Worm (Caenorhabditis elegans) whole organism, midembryonic: ENCODE results near the gene T08G3.6.

ENCODE experiments used
- T22C8.4 ChIP-seq: fragments of 200-800 bp; sonication (Bioruptor generic); IDR thresholded peaks from 2 replicates; pipeline ENCODE4 v1.3.6; 2022; ENCODE audit warnings: missing genetic modification characterization, missing compliant biosample characterization
- cog-1 ChIP-seq: sonication (generic microtip); optimal IDR thresholded peaks from 2 replicates; lab custom pipeline; 2016; ENCODE audit warnings: missing genetic modification characterization, missing compliant biosample characterization
- flt-1 ChIP-seq: fragments of 200-800 bp; sonication (Bioruptor generic); IDR thresholded peaks from 2 replicates; pipeline ENCODE4 v1.3.6; 2022; ENCODE audit warnings: missing genetic modification characterization, missing compliant biosample characterization
- klf-2 ChIP-seq: fragments of 200-800 bp; sonication (Bioruptor generic); conservative IDR thresholded peaks from 2 replicates; pipeline ENCODE4 v1.3.6; 2022; ENCODE audit warnings: missing genetic modification reagents, missing genetic modification characterization, missing compliant biosample characterization
- med-1 ChIP-seq: sonication (generic microtip); optimal IDR thresholded peaks from 2 replicates; lab custom pipeline; 2017; ENCODE audit warnings: missing genetic modification characterization, mild to moderate bottlenecking, missing compliant biosample characterization, antibody characterized with exemption, missing genetic modification reagents; ENCODE audit not compliant: insufficient read depth
- ref-1 ChIP-seq: fragments of 200-800 bp; sonication (Bioruptor generic); conservative IDR thresholded peaks from 2 replicates; pipeline ENCODE4 v1.3.6; 2022; ENCODE audit warnings: missing genetic modification reagents, missing genetic modification characterization, missing compliant biosample characterization
- tab-1 ChIP-seq: fragments of 200-800 bp; sonication (Bioruptor generic); IDR thresholded peaks from 2 replicates; pipeline ENCODE4 v1.3.6; 2022; ENCODE audit warnings: missing genetic modification characterization, missing compliant biosample characterization
- ztf-23 ChIP-seq: fragments of 200-800 bp; sonication (Bioruptor generic); IDR thresholded peaks from 2 replicates; pipeline ENCODE4 v1.3.6; 2022; ENCODE audit warnings: missing genetic modification reagents, missing genetic modification characterization, missing compliant biosample characterization
- ztf-29 ChIP-seq: fragments of 200-800 bp; sonication (Bioruptor generic); IDR thresholded peaks from 2 replicates; pipeline ENCODE4 v1.3.6; 2022; ENCODE audit warnings: missing genetic modification reagents, missing genetic modification characterization, missing compliant biosample characterization

ce11 chrV:16420696-16421095 is 25.1 kb upstream of the T08G3.6 start, which contains the start of gene srw-48:
- no peak for TF ChIP-seq med-1
- TF ChIP-seq T22C8.4 (GFP tag; lab: Robert Waterston, UW), result no peak
- TF ChIP-seq flt-1 (GFP tag; lab: Robert Waterston, UW), result no peak
- no peak for TF ChIP-seq tab-1
- TF ChIP-seq cog-1 (tag; lab: Kevin White, UChicago), result no peak
- no peak for TF ChIP-seq ztf-29 (GFP tag; lab: Robert Waterston, UW)
- no peak for TF ChIP-seq ref-1 (GFP tag; lab: Robert Waterston, UW)
- no peak for TF ChIP-seq ztf-23 (GFP tag; lab: Robert Waterston, UW)
- no peak for TF ChIP-seq klf-2 (GFP tag; lab: Robert Waterston, UW)
